Fruit fly (Drosophila melanogaster) whole organism, pupa: ENCODE results near the gene SNRPG.

Experiments
- CG10348 ChIP-seq: fragments of 200-800 bp; sonication (Bioruptor generic); IDR thresholded peaks from 2 replicates; pipeline ENCODE4 v1.3.6; 2022; ENCODE audit warnings: missing biosample characterization, missing genetic modification characterization
- CG12605 ChIP-seq: fragments of 200-800 bp; sonication (Bioruptor generic); IDR thresholded peaks from 2 replicates; pipeline ENCODE4 v1.3.6; 2022; ENCODE audit warnings: missing biosample characterization, missing genetic modification characterization
- CG13204 ChIP-seq: fragments of 200-800 bp; sonication (Bioruptor generic); optimal IDR thresholded peaks from 2 replicates; lab custom pipeline; 2018; ENCODE audit warnings: missing biosample characterization, mild to moderate bottlenecking, missing genetic modification characterization, moderate library complexity
- CG14655 ChIP-seq: fragments of 200-800 bp; sonication (Bioruptor generic); optimal IDR thresholded peaks from 3 replicates; lab custom pipeline; 2017; ENCODE audit warnings: mild to moderate bottlenecking, missing biosample characterization, missing genetic modification reagents, missing genetic modification characterization
- CG15710 ChIP-seq: fragments of 200-800 bp; sonication (Bioruptor generic); optimal IDR thresholded peaks from 2 replicates; lab custom pipeline; 2018; ENCODE audit warnings: missing biosample characterization, mild to moderate bottlenecking, missing genetic modification characterization, moderate library complexity
- CG17806 ChIP-seq: fragments of 200-800 bp; sonication (Bioruptor generic); optimal IDR thresholded peaks from 2 replicates; lab custom pipeline; 2018; ENCODE audit warnings: missing biosample characterization, mild to moderate bottlenecking, missing genetic modification characterization, moderate library complexity
- CG32121 ChIP-seq: fragments of 200-800 bp; sonication (Bioruptor generic); IDR thresholded peaks from 2 replicates; pipeline ENCODE4 v1.3.6; 2022; ENCODE audit warnings: missing biosample characterization, missing genetic modification characterization
- CG34367 ChIP-seq: fragments of 200-800 bp; sonication (Bioruptor generic); optimal IDR thresholded peaks from 2 replicates; lab custom pipeline; 2018; ENCODE audit warnings: missing biosample characterization, mild to moderate bottlenecking, missing genetic modification characterization
- CG4496 ChIP-seq: fragments of 200-800 bp; sonication (Bioruptor generic); IDR thresholded peaks from 3 replicates; pipeline ENCODE4 v1.3.6; 2022; ENCODE audit warnings: missing biosample characterization, missing genetic modification characterization
- CG8159 ChIP-seq: fragments of 200-800 bp; sonication (Bioruptor generic); optimal IDR thresholded peaks from 3 replicates; lab custom pipeline; 2018; ENCODE audit warnings: missing biosample characterization, mild to moderate bottlenecking, missing genetic modification characterization, moderate library complexity
- CG8301 ChIP-seq: fragments of 200-800 bp; sonication (Bioruptor generic); optimal IDR thresholded peaks from 2 replicates; lab custom pipeline; 2018; ENCODE audit warnings: missing biosample characterization, mild to moderate bottlenecking, missing genetic modification characterization
- CG9948 ChIP-seq: fragments of 200-800 bp; sonication (Bioruptor generic); optimal IDR thresholded peaks from 2 replicates; lab custom pipeline; 2018; ENCODE audit warnings: missing biosample characterization, mild to moderate bottlenecking, missing genetic modification characterization, moderate library complexity
- D1 ChIP-seq: fragments of 200-800 bp; sonication (Bioruptor generic); optimal IDR thresholded peaks from 2 replicates; lab custom pipeline; 2018; ENCODE audit warnings: missing biosample characterization, mild to moderate bottlenecking, missing genetic modification characterization, moderate library complexity
- EcR ChIP-seq: fragments of 200-800 bp; sonication (Bioruptor generic); optimal IDR thresholded peaks from 3 replicates; lab custom pipeline; 2019; ENCODE audit warnings: missing biosample characterization, missing genetic modification characterization, mild to moderate bottlenecking, moderate library complexity, missing genetic modification reagents
- Ets98B ChIP-seq: fragments of 200-800 bp; sonication (Bioruptor generic); IDR thresholded peaks from 2 replicates; pipeline ENCODE4 v1.3.6; 2022; ENCODE audit warnings: missing biosample characterization, missing genetic modification characterization
- Pif1A ChIP-seq: fragments of 200-800 bp; sonication (Bioruptor generic); optimal IDR thresholded peaks from 3 replicates; lab custom pipeline; 2016; ENCODE audit warnings: missing biosample characterization, missing genetic modification characterization
- Pif1B ChIP-seq: fragments of 200-800 bp; sonication (Bioruptor generic); optimal IDR thresholded peaks from 3 replicates; lab custom pipeline; 2016; ENCODE audit warnings: missing biosample characterization, missing genetic modification characterization
- Snoo ChIP-seq: fragments of 200-800 bp; sonication (Bioruptor generic); optimal IDR thresholded peaks from 3 replicates; lab custom pipeline; 2017; ENCODE audit warnings: missing biosample characterization, mild to moderate bottlenecking, missing genetic modification characterization, inconsistent platforms
- fd96Ca ChIP-seq: fragments of 200-800 bp; sonication (Bioruptor generic); IDR thresholded peaks from 3 replicates; pipeline ENCODE4 v1.3.6; 2022; ENCODE audit warnings: missing biosample characterization, missing genetic modification characterization
- gl ChIP-seq: fragments of 200-800 bp; sonication (Bioruptor generic); optimal IDR thresholded peaks from 2 replicates; lab custom pipeline; 2018; ENCODE audit warnings: missing biosample characterization, mild to moderate bottlenecking, missing genetic modification characterization
- rn ChIP-seq: fragments of 200-800 bp; sonication (Bioruptor generic); IDR thresholded peaks from 2 replicates; pipeline ENCODE4 v1.3.6; 2022; ENCODE audit warnings: missing biosample characterization, missing genetic modification characterization

SNRPG gene

dm6 chrX:16651625-16652024 lies 11.4 kb upstream of the SNRPG start:
- TF ChIP-seq Pif1B (GFP tag; lab: Kevin White, UChicago) = no peak
- TF ChIP-seq, all 21 proteins: peak for 0

- TF ChIP-seq Pif1B (GFP tag; lab: Kevin White, UChicago) (no peak), CG17806 (no peak), CG32121 (no peak), CG8159 (tag; lab: Kevin White, UChicago) (no peak), Pif1A (GFP tag; lab: Kevin White, UChicago) (no peak), CG9948 (tag; lab: Kevin White, UChicago) (no peak), CG15710 (tag; lab: Kevin White, UChicago) (no peak), CG8301 (no peak), EcR (GFP tag; lab: Kevin White, UChicago) (no peak), CG4496 (GFP tag; lab: Robert Waterston, UW) (no peak), Snoo (tag; lab: Kevin White, UChicago) (no peak), D1 (no peak), fd96Ca (GFP tag; lab: Robert Waterston, UW) (no peak), Ets98B (GFP tag; lab: Robert Waterston, UW) (no peak), CG13204 (GFP tag; lab: Kevin White, UChicago) (no peak), CG12605 (no peak), CG14655 (GFP tag; lab: Kevin White, UChicago) (no peak), gl (tag; lab: Kevin White, UChicago) (no peak), rn (no peak)
These were observed 10.9 kb upstream of the SNRPG start, which contains the start of the genes CG32573 and CG42512 for dm6 chrX:16651098-16651497. TSS of gene CG32573 (plus strand) at chrX:16651376. TSS of gene CG42512 (plus strand) at chrX:16651376.

dm6 chrX:16650078-16651063 lies 10.2 kb upstream of the SNRPG start:
- no peak for TF ChIP-seq D1
- TF ChIP-seq CG13204 (GFP tag; lab: Kevin White, UChicago) = no peak
- peak; percentile 74 for TF ChIP-seq Pif1A (GFP tag; lab: Kevin White, UChicago)
- TF ChIP-seq CG15710 (tag; lab: Kevin White, UChicago) = no peak
- TF ChIP-seq Pif1B (GFP tag; lab: Kevin White, UChicago) = peak; percentile 60
- TF ChIP-seq CG32121 = 0 out of 2 replicates have a peak, but pooled peaks have one; percentile 7
- TF ChIP-seq gl (tag; lab: Kevin White, UChicago) = no peak
- TF ChIP-seq Snoo (tag; lab: Kevin White, UChicago) = peak; percentile 58
- TF ChIP-seq fd96Ca (GFP tag; lab: Robert Waterston, UW) = peak; percentile 82
- no peak for TF ChIP-seq CG12605
- TF ChIP-seq CG14655 (GFP tag; lab: Kevin White, UChicago) = no peak
- peak; percentile 61; the same call in 2 of the 3 replicates for TF ChIP-seq CG4496 (GFP tag; lab: Robert Waterston, UW)
- no peak for TF ChIP-seq EcR (GFP tag; lab: Kevin White, UChicago)
- no peak for TF ChIP-seq CG9948 (tag; lab: Kevin White, UChicago)
- peak; percentile 81 for TF ChIP-seq Ets98B (GFP tag; lab: Robert Waterston, UW)
- TF ChIP-seq CG10348 (GFP tag; lab: Robert Waterston, UW) = no peak
- no peak for TF ChIP-seq CG17806
- TF ChIP-seq CG34367 (tag; lab: Kevin White, UChicago) = no peak
- no peak for TF ChIP-seq rn
- TF ChIP-seq CG8301 = no peak
- TF ChIP-seq CG8159 (tag; lab: Kevin White, UChicago) = no peak
- TF ChIP-seq, all 21 proteins: peak for 7

dm6 chrX:16648435-16648781 lies 8.2 kb upstream of the SNRPG start:
- TF ChIP-seq CG17806 (no peak), CG32121 (0 out of 2 replicates have a peak, but pooled peaks have one; percentile 14)

- no peak for TF ChIP-seq CG9948 (tag; lab: Kevin White, UChicago)
- no peak for TF ChIP-seq CG8301
- peak; percentile 9; the same call in 1 of the 2 replicates for TF ChIP-seq Ets98B (GFP tag; lab: Robert Waterston, UW)
- TF ChIP-seq CG14655 (GFP tag; lab: Kevin White, UChicago) = no peak
- TF ChIP-seq CG4496 (GFP tag; lab: Robert Waterston, UW) = no peak
- TF ChIP-seq Snoo (tag; lab: Kevin White, UChicago) = no peak
- peak; percentile 26 for TF ChIP-seq Pif1B (GFP tag; lab: Kevin White, UChicago)
- TF ChIP-seq CG10348 (GFP tag; lab: Robert Waterston, UW) = no peak
- peak; percentile 72 for TF ChIP-seq EcR (GFP tag; lab: Kevin White, UChicago)
- no peak for TF ChIP-seq rn
- no peak for TF ChIP-seq CG17806
- peak; percentile 7 for TF ChIP-seq gl (tag; lab: Kevin White, UChicago)
- peak; percentile 17; the same call in 1 of the 2 replicates for TF ChIP-seq CG12605
- peak; percentile 61 for TF ChIP-seq CG13204 (GFP tag; lab: Kevin White, UChicago)
- no peak for TF ChIP-seq CG15710 (tag; lab: Kevin White, UChicago)
- no peak for TF ChIP-seq CG32121
- TF ChIP-seq CG8159 (tag; lab: Kevin White, UChicago) = no peak
- no peak for TF ChIP-seq CG34367 (tag; lab: Kevin White, UChicago)
- TF ChIP-seq Pif1A (GFP tag; lab: Kevin White, UChicago) = no peak
- no peak for TF ChIP-seq fd96Ca (GFP tag; lab: Robert Waterston, UW)
- TF ChIP-seq D1 = no peak
These were observed 7.7 kb upstream of the SNRPG start for dm6 chrX:16647737-16648434.
